Worm (Caenorhabditis elegans) whole organism, midembryonic: ENCODE data around the gene H01G02.4.

Source experiments
- T22C8.4 ChIP-seq: fragments of 200-800 bp; sonication (Bioruptor generic); IDR thresholded peaks from 2 replicates; pipeline ENCODE4 v1.3.6; 2022; ENCODE audit warnings: missing genetic modification characterization, missing compliant biosample characterization
- cog-1 ChIP-seq: sonication (generic microtip); optimal IDR thresholded peaks from 2 replicates; lab custom pipeline; 2016; ENCODE audit warnings: missing genetic modification characterization, missing compliant biosample characterization
- flt-1 ChIP-seq: fragments of 200-800 bp; sonication (Bioruptor generic); IDR thresholded peaks from 2 replicates; pipeline ENCODE4 v1.3.6; 2022; ENCODE audit warnings: missing genetic modification characterization, missing compliant biosample characterization
- klf-2 ChIP-seq: fragments of 200-800 bp; sonication (Bioruptor generic); conservative IDR thresholded peaks from 2 replicates; pipeline ENCODE4 v1.3.6; 2022; ENCODE audit warnings: missing genetic modification reagents, missing genetic modification characterization, missing compliant biosample characterization
- med-1 ChIP-seq: sonication (generic microtip); optimal IDR thresholded peaks from 2 replicates; lab custom pipeline; 2017; ENCODE audit warnings: missing genetic modification characterization, mild to moderate bottlenecking, missing compliant biosample characterization, antibody characterized with exemption, missing genetic modification reagents; ENCODE audit not compliant: insufficient read depth
- ztf-23 ChIP-seq: fragments of 200-800 bp; sonication (Bioruptor generic); IDR thresholded peaks from 2 replicates; pipeline ENCODE4 v1.3.6; 2022; ENCODE audit warnings: missing genetic modification reagents, missing genetic modification characterization, missing compliant biosample characterization

DNA sequence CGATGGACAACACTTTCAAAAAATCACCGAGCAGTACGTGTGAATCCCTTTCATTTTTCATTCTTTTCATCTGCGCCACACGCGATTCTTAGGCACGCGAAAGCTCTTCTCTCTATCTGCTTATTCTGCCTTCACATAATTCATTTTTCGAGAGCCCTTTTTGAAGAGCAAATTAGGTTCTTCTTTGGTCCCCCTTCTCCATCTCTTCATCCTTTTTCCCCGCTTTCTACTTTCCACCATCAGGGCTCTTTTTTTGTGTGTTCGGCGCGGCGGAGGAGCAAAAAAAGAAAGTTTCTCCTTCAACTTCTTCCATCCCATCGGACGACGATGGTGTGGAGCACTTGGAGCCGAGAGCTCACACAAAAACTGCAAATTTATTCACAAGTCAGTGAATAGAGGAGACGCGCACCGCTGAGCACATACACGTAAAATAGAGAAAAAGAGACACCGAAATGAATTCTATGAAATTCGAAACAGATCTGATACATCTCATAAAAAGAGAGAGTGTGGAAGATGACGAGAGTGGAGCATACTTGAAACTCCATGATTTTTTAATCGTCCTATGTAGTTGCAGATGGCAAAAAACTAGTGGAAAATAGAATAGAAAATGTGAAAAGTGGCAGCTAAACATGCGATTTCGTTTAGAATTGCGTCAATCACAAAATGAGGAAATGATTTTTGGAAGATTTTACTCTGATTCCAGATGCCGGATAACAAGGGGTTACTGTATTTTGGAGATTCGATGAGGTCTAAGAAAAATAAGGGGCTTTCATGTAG is 17.7 kb downstream of the H01G02.4 start:
- TF ChIP-seq cog-1 (tag; lab: Kevin White, UChicago) (no peak), klf-2 (GFP tag; lab: Robert Waterston, UW) (no peak), ztf-23 (GFP tag; lab: Robert Waterston, UW) (no peak), T22C8.4 (no peak), med-1 (no peak), flt-1 (GFP tag; lab: Robert Waterston, UW) (no peak)
